Fruit fly (Drosophila melanogaster) whole organism, embryonic: Measurements from ENCODE around the gene CG43954.

Source experiments
- Aef1 ChIP-seq: fragments of 200-800 bp; sonication (Bioruptor generic); IDR thresholded peaks from 3 replicates; pipeline ENCODE4 v1.3.6; 2022; ENCODE audit warnings: missing biosample characterization, missing genetic modification characterization
- Antp ChIP-seq: fragments of 200-800 bp; sonication (Bioruptor generic); optimal IDR thresholded peaks from 3 replicates; lab custom pipeline; 2016; ENCODE audit warnings: missing biosample characterization, missing genetic modification characterization
- CG12071 ChIP-seq: fragments of 200-800 bp; sonication (Bioruptor generic); optimal IDR thresholded peaks from 3 replicates; lab custom pipeline; 2018; ENCODE audit warnings: missing biosample characterization, mild to moderate bottlenecking, missing genetic modification characterization
- CG12942 ChIP-seq: fragments of 200-800 bp; sonication (Bioruptor generic); optimal IDR thresholded peaks from 3 replicates; lab custom pipeline; 2016; ENCODE audit warnings: missing biosample characterization, missing genetic modification characterization
- CG13624 ChIP-seq: fragments of 200-800 bp; sonication (Bioruptor generic); optimal IDR thresholded peaks from 2 replicates; lab custom pipeline; 2016; ENCODE audit warnings: missing biosample characterization, missing genetic modification characterization
- CG13894 ChIP-seq: fragments of 200-800 bp; sonication (Bioruptor generic); optimal IDR thresholded peaks from 3 replicates; lab custom pipeline; 2018; ENCODE audit warnings: missing biosample characterization, mild to moderate bottlenecking, missing genetic modification characterization, moderate library complexity
- CG14965 ChIP-seq: fragments of 200-800 bp; sonication (Bioruptor generic); optimal IDR thresholded peaks from 2 replicates; lab custom pipeline; 2016; ENCODE audit warnings: missing biosample characterization, missing genetic modification characterization, borderline replicate concordance
- CG1529 ChIP-seq: fragments of 200-800 bp; sonication (Bioruptor generic); optimal IDR thresholded peaks from 3 replicates; lab custom pipeline; 2018; ENCODE audit warnings: missing biosample characterization, missing genetic modification characterization
- CG1647 ChIP-seq: fragments of 200-800 bp; sonication (Bioruptor generic); optimal IDR thresholded peaks from 3 replicates; lab custom pipeline; 2016; ENCODE audit warnings: missing biosample characterization, missing genetic modification characterization
- CG17186 ChIP-seq: fragments of 200-800 bp; sonication (Bioruptor generic); optimal IDR thresholded peaks from 3 replicates; lab custom pipeline; 2017; ENCODE audit warnings: missing biosample characterization, missing genetic modification reagents, missing genetic modification characterization
- CG17328 ChIP-seq: fragments of 200-800 bp; sonication (Bioruptor generic); IDR thresholded peaks from 2 replicates; pipeline ENCODE4 v1.3.6; 2022; ENCODE audit warnings: missing biosample characterization, missing genetic modification characterization
- CG1832 ChIP-seq: fragments of 200-800 bp; sonication (Bioruptor generic); optimal IDR thresholded peaks from 2 replicates; lab custom pipeline; 2017; ENCODE audit warnings: missing biosample characterization, mild to moderate bottlenecking, missing genetic modification characterization, inconsistent platforms
- CG2120 ChIP-seq: fragments of 200-800 bp; sonication (Bioruptor generic); optimal IDR thresholded peaks from 3 replicates; lab custom pipeline; 2016; ENCODE audit warnings: missing biosample characterization, missing genetic modification characterization
- CG2129 ChIP-seq: fragments of 200-800 bp; sonication (Bioruptor generic); IDR thresholded peaks from 2 replicates; pipeline ENCODE4 v1.3.6; 2022; ENCODE audit warnings: missing biosample characterization, missing genetic modification characterization; ENCODE audit not compliant: partially characterized antibody
- CG2678 ChIP-seq: fragments of 200-800 bp; sonication (Bioruptor generic); optimal IDR thresholded peaks from 3 replicates; lab custom pipeline; 2019; ENCODE audit warnings: missing biosample characterization, mild to moderate bottlenecking, missing genetic modification characterization, moderate library complexity
- CG34224 ChIP-seq: fragments of 200-800 bp; sonication (Bioruptor generic); IDR thresholded peaks from 3 replicates; pipeline ENCODE4 v1.3.6; 2022; ENCODE audit warnings: missing biosample characterization, missing genetic modification characterization; ENCODE audit not compliant: partially characterized antibody
- CG7372 ChIP-seq: fragments of 200-800 bp; sonication (Bioruptor generic); IDR thresholded peaks from 2 replicates; pipeline ENCODE4 v1.3.6; 2022; ENCODE audit warnings: missing biosample characterization, missing genetic modification characterization
- CG8765 ChIP-seq: fragments of 200-800 bp; sonication (Bioruptor generic); IDR thresholded peaks from 2 replicates; pipeline ENCODE4 v1.3.6; 2022; ENCODE audit warnings: missing biosample characterization, missing genetic modification characterization
- CG9437 ChIP-seq: fragments of 200-800 bp; sonication (Bioruptor generic); optimal IDR thresholded peaks from 2 replicates; lab custom pipeline; 2018; ENCODE audit warnings: missing biosample characterization, mild to moderate bottlenecking, missing genetic modification characterization
- Deaf1 ChIP-seq: fragments of 200-800 bp; optimal IDR thresholded peaks from 3 replicates; lab custom pipeline; 2019; ENCODE audit warnings: missing biosample characterization, mild to moderate bottlenecking, missing genetic modification characterization, moderate library complexity
- Dek ChIP-seq: fragments of 200-800 bp; sonication (Bioruptor generic); optimal IDR thresholded peaks from 3 replicates; lab custom pipeline; 2019; ENCODE audit warnings: missing biosample characterization, mild to moderate bottlenecking, missing genetic modification characterization, moderate library complexity
- Elba2 ChIP-seq: fragments of 200-800 bp; sonication (Bioruptor generic); optimal IDR thresholded peaks from 3 replicates; lab custom pipeline; 2016; ENCODE audit warnings: missing biosample characterization, missing genetic modification characterization
- Hr78 ChIP-seq, 2 experiments: fragments of 200-800 bp in 1 of 2; fragments of >200 bp in 1 of 2; sonication (Bioruptor generic) in 1 of 2; optimal IDR thresholded peaks; 2 replicates each; lab custom pipeline; 2017 to 2019; ENCODE audit warnings: missing biosample characterization in 2 of 2, missing genetic modification characterization in 2 of 2, mild to moderate bottlenecking in 1 of 2, moderate library complexity in 1 of 2
- Sin3A ChIP-seq: fragments of >200 bp; optimal IDR thresholded peaks from 2 replicates; lab custom pipeline; 2018
- Tbp ChIP-seq: fragments of >200 bp; optimal IDR thresholded peaks from 2 replicates; lab custom pipeline; 2018; ENCODE audit warnings: missing biosample characterization, missing genetic modification characterization
- bbx ChIP-seq: fragments of 200-800 bp; sonication (Bioruptor generic); IDR thresholded peaks from 2 replicates; pipeline ENCODE4 v1.3.6; 2022; ENCODE audit warnings: missing biosample characterization, missing genetic modification characterization; ENCODE audit not compliant: partially characterized antibody
- bcd ChIP-seq: fragments of 200-800 bp; sonication (Bioruptor generic); optimal IDR thresholded peaks from 2 replicates; lab custom pipeline; 2017; ENCODE audit warnings: missing biosample characterization, mild to moderate bottlenecking, missing genetic modification characterization
- br ChIP-seq: fragments of >200 bp; optimal IDR thresholded peaks from 2 replicates; lab custom pipeline; 2017
- cg ChIP-seq: fragments of 200-800 bp; sonication (Bioruptor generic); optimal IDR thresholded peaks from 3 replicates; lab custom pipeline; 2019; ENCODE audit warnings: missing biosample characterization, mild to moderate bottlenecking, missing genetic modification characterization, moderate library complexity
- chif ChIP-seq, 2 experiments: fragments of 200-800 bp; sonication (Bioruptor generic); optimal IDR thresholded peaks; 3 replicates each; lab custom pipeline; 2016; ENCODE audit warnings: missing biosample characterization in 2 of 2, missing genetic modification characterization in 2 of 2
- corto ChIP-seq: fragments of 200-800 bp; sonication (Bioruptor generic); optimal IDR thresholded peaks from 2 replicates; lab custom pipeline; 2016; ENCODE audit warnings: missing biosample characterization, mild to moderate bottlenecking, missing genetic modification characterization, moderate library complexity
- crc ChIP-seq: fragments of 200-800 bp; sonication (Bioruptor generic); optimal IDR thresholded peaks from 2 replicates; lab custom pipeline; 2016; ENCODE audit warnings: missing biosample characterization, missing genetic modification characterization
- crp ChIP-seq, 2 experiments: fragments of 200-800 bp; sonication (Bioruptor generic); optimal IDR thresholded peaks; 2 replicates in 1 of 2; 3 replicates in 1 of 2; lab custom pipeline; 2017; ENCODE audit warnings: missing biosample characterization in 2 of 2, missing genetic modification characterization in 2 of 2, mild to moderate bottlenecking in 1 of 2, moderate library complexity in 1 of 2
- emc ChIP-seq: fragments of 200-800 bp; sonication (Bioruptor generic); optimal IDR thresholded peaks from 2 replicates; lab custom pipeline; 2016; ENCODE audit warnings: missing biosample characterization, missing genetic modification characterization
- ems ChIP-seq: fragments of 200-800 bp; sonication (Bioruptor generic); optimal IDR thresholded peaks from 3 replicates; lab custom pipeline; 2016; ENCODE audit warnings: missing biosample characterization, missing genetic modification characterization
- en ChIP-seq: fragments of 200-800 bp; sonication (Bioruptor generic); optimal IDR thresholded peaks from 2 replicates; lab custom pipeline; 2016; ENCODE audit warnings: missing biosample characterization, missing genetic modification characterization
- kah ChIP-seq: fragments of 200-800 bp; sonication (Bioruptor generic); optimal IDR thresholded peaks from 2 replicates; lab custom pipeline; 2018; ENCODE audit warnings: missing biosample characterization, mild to moderate bottlenecking, missing genetic modification characterization
- ken ChIP-seq: fragments of 200-800 bp; sonication (Bioruptor generic); IDR thresholded peaks from 3 replicates; pipeline ENCODE4 v1.3.6; 2022; ENCODE audit warnings: missing biosample characterization, missing genetic modification characterization
- prd ChIP-seq, 3 experiments: fragments of >200 bp in 2 of 3; fragments of 200-800 bp in 1 of 3; sonication (Bioruptor generic) in 1 of 3; optimal IDR thresholded peaks in 2 of 3; IDR thresholded peaks in 1 of 3; 2 replicates in 2 of 3; 3 replicates in 1 of 3; pipeline versions ENCODE4 v1.3.6 to Lab custom; 2017 to 2022; ENCODE audit warnings: missing biosample characterization in 1 of 3, missing genetic modification characterization in 1 of 3
- rib ChIP-seq: fragments of 200-800 bp; sonication (Bioruptor generic); IDR thresholded peaks from 2 replicates; pipeline ENCODE4 v1.3.6; 2022; ENCODE audit warnings: missing biosample characterization, missing genetic modification characterization
- sens ChIP-seq: fragments of 200-800 bp; sonication (Bioruptor generic); peaks from one replicate; lab custom pipeline; 2016; ENCODE audit warnings: missing biosample characterization, missing genetic modification characterization
- sisA ChIP-seq: fragments of 200-800 bp; sonication (Bioruptor generic); IDR thresholded peaks from 2 replicates; pipeline ENCODE4 v1.3.6; 2022; ENCODE audit warnings: missing biosample characterization, missing genetic modification characterization
- sob ChIP-seq: fragments of 200-800 bp; sonication (Bioruptor generic); IDR thresholded peaks from 2 replicates; pipeline ENCODE4 v1.3.6; 2022; ENCODE audit warnings: missing biosample characterization, missing genetic modification characterization
- sqz ChIP-seq: fragments of 200-800 bp; sonication (Bioruptor generic); optimal IDR thresholded peaks from 3 replicates; lab custom pipeline; 2018; ENCODE audit warnings: missing biosample characterization, mild to moderate bottlenecking, missing genetic modification characterization
- tap ChIP-seq: fragments of 200-800 bp; optimal IDR thresholded peaks from 3 replicates; lab custom pipeline; 2019; ENCODE audit warnings: missing biosample characterization, mild to moderate bottlenecking, missing genetic modification characterization, moderate library complexity
- tup ChIP-seq: fragments of 200-800 bp; sonication (Bioruptor generic); optimal IDR thresholded peaks from 2 replicates; lab custom pipeline; 2016; ENCODE audit warnings: missing biosample characterization, mild to moderate bottlenecking, missing genetic modification characterization, moderate library complexity
- vfl ChIP-seq: fragments of 200-800 bp; sonication (Bioruptor generic); optimal IDR thresholded peaks from 2 replicates; lab custom pipeline; 2016; ENCODE audit warnings: missing biosample characterization, missing genetic modification characterization
- zen ChIP-seq: fragments of 200-800 bp; sonication (Bioruptor generic); optimal IDR thresholded peaks from 3 replicates; lab custom pipeline; 2018; ENCODE audit warnings: missing biosample characterization, mild to moderate bottlenecking, missing genetic modification characterization, moderate library complexity

Gene CG43954

DNA sequence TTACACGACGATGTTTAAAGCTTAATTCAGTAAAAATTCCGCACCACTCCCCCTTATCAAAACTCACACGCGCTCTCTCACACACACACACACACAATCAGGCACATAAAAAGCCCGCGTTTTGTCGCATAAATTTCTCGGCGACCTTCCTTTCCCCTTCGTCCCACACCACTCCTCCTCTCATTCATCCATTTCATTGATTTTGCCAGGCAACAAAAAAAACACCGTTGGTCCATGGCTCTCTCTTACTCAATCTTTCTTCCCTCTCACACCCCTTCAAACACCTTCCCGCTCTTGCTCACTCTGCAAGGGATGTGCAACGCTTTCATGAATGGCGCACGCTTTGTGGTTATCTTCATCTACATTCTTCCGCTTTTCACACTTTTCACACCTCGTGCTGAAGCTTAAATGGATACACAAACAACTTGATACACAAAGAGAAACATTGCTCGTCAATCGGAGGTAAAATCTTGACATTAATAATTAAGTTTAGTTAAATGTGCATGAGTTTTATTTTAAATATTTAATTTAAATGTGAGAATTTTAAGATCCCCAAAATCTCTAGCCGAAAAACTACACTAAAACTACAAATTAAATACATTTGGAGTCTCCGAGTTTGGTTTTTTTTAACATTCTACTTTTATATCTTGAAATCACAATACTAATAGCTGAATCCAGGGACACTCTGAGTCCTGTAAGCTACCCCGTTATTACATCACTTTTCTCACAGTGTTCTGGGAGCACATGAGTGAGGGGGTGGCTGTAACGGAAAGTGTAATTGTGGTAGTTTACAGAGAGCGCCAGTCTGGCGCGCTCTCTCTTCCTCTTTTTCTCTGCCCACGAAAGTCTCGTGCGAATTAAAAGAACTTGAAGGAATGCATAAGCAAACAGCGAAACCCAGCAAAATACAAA, 51.3 kb downstream of the CG43954 start (continued):
- TF ChIP-seq br (lab: Kevin White, UChicago) (no peak), CG2120 (GFP tag; lab: Kevin White, UChicago) (peak; percentile 94), Deaf1 (peak; percentile 83), sob (GFP tag; lab: Robert Waterston, UW) (peak; percentile 96), CG14965 (GFP tag; lab: Kevin White, UChicago) (peak; percentile 71), Antp (peak; percentile 91), chif (GFP tag; optimal IDR thresholded peaks at IDR 0.05; lab: Kevin White, UChicago) (peak; percentile 89 to 91), cg (GFP tag; lab: Kevin White, UChicago) (peak; percentile 73), crc (GFP tag; lab: Kevin White, UChicago) (peak; percentile 91), Sin3A (lab: Kevin White, UChicago) (no peak), CG1647 (GFP tag; lab: Kevin White, UChicago) (peak; percentile 93), Elba2 (GFP tag; lab: Kevin White, UChicago) (peak; percentile 50), Hr78 (GFP tag; optimal IDR thresholded peaks at IDR 0.05; lab: Kevin White, UChicago) (peak in 1 of 2 experiments; percentile 89), Dek (tag; lab: Kevin White, UChicago) (peak; percentile 96), CG8765 (GFP tag; lab: Robert Waterston, UW) (peak; percentile 76), emc (GFP tag; lab: Kevin White, UChicago) (peak; percentile 86), crp (GFP tag; optimal IDR thresholded peaks at IDR 0.05; lab: Kevin White, UChicago) (peak; percentile 35 to 63), sisA (GFP tag; lab: Robert Waterston, UW) (peak; percentile 96), CG13624 (GFP tag; lab: Kevin White, UChicago) (peak; percentile 91), tap (tag; lab: Kevin White, UChicago) (peak; percentile 95), tup (GFP tag; lab: Kevin White, UChicago) (peak; percentile 89), CG17328 (GFP tag; lab: Robert Waterston, UW) (peak; percentile 94), CG13894 (tag; lab: Kevin White, UChicago) (peak; percentile 84), Tbp (GFP tag; lab: Kevin White, UChicago) (no peak), CG7372 (GFP tag; lab: Robert Waterston, UW) (peak; percentile 94), en (GFP tag; lab: Kevin White, UChicago) (peak; percentile 89), CG2678 (tag; lab: Kevin White, UChicago) (peak; percentile 99), zen (tag; lab: Kevin White, UChicago) (peak; percentile 89), ken (GFP tag; lab: Robert Waterston, UW) (peak; percentile 93), corto (GFP tag; lab: Kevin White, UChicago) (peak; percentile 86), sens (GFP tag; lab: Kevin White, UChicago) (peak; percentile 99), CG34224 (GFP tag; lab: Robert Waterston, UW) (no peak), Aef1 (peak; percentile 91), CG17186 (GFP tag; lab: Kevin White, UChicago) (peak; percentile 81), bbx (GFP tag; lab: Robert Waterston, UW) (no peak; the same call in 1 of the 2 replicates), CG1529 (GFP tag; lab: Kevin White, UChicago) (peak; percentile 95), CG2129 (no peak), prd (optimal IDR thresholded peaks at IDR 0.05; lab: Kevin White, UChicago) (no peak), prd (GFP tag; IDR thresholded peaks at IDR 0.05; lab: Robert Waterston, UW) (peak; percentile 96), vfl (GFP tag; lab: Kevin White, UChicago) (peak; percentile 88), ems (GFP tag; lab: Kevin White, UChicago) (peak; percentile 93), CG12942 (GFP tag; lab: Kevin White, UChicago) (peak; percentile 94), CG12071 (GFP tag; lab: Kevin White, UChicago) (peak; percentile 94), bcd (GFP tag; lab: Kevin White, UChicago) (peak; percentile 98), CG1832 (GFP tag; lab: Kevin White, UChicago) (peak; percentile 48), rib (GFP tag; lab: Robert Waterston, UW) (peak; percentile 78), sqz (GFP tag; lab: Kevin White, UChicago) (peak; percentile 91), kah (GFP tag; lab: Kevin White, UChicago) (peak; percentile 95), CG9437 (GFP tag; lab: Kevin White, UChicago) (peak; percentile 96)
